Worm (Caenorhabditis elegans): ENCODE results near the gene srd-63.

ce11 chrV:16437546-16437945 is 43.9 kb upstream of the srd-63 start, which contains the start of gene F26D2.15:
- TF ChIP-seq ama-1 (optimal IDR thresholded peaks at IDR 0.05) (no peak), unc-62 (GFP tag; optimal IDR thresholded peaks at IDR 0.05) (no peak), pha-4 (tag; optimal IDR thresholded peaks at IDR 0.05) (no peak), lin-15B (tag; optimal IDR thresholded peaks at IDR 0.05) (no peak), elt-1 (tag; optimal IDR thresholded peaks at IDR 0.05) (no peak), nhr-25 (tag; optimal IDR thresholded peaks at IDR 0.05) (no peak), ztf-11 (tag; optimal IDR thresholded peaks at IDR 0.05) (no peak), pqm-1 (tag; optimal IDR thresholded peaks at IDR 0.05) (no peak), fkh-2 (tag; optimal IDR thresholded peaks at IDR 0.05) (no peak)
